Worm (Caenorhabditis elegans): ENCODE measurements around the gene col-153.

DNA sequence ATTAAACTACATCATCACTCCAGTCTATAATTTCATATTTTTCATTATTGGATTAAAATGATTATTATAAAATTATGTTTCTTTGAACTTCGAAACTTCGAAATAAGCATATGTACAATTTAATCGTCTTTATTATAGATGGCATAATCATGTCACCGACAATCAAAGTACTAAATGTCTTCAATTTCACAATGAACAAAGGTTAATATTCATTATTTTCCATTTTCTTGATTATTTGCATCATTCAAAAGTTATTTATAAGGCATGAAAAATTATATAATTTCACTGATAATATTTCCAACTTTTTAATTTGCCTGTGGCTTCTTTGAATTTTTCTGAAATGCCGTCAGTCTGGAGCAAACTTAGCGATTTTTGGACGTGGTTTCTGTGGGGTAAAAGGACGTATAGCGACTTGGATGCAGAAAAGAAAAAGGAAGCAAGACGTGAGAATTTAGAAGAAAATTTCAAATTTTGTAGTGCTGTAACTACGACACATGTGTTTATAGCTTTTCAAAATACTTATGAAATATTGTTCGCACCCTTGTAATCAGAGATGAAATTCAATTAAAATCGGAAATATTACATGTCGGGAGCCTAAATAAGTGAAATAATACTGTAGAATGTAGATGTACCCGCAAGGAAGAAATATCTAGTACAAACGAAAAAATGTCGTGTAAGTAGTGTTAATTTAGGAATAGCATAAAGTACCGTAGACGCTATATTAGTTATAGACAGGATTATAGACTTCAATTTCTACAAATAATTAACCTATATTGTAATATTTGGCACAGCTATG is 6.3 kb downstream of the col-153 start, which contains the start of gene F17C11.13:
- TF ChIP-seq somi-1 (GFP tag; optimal IDR thresholded peaks at IDR 0.05) (no peak), lsy-27 (tag; optimal IDR thresholded peaks at IDR 0.05; ENCODE audit: borderline replicate concordance, insufficient read depth) (no peak), dpl-1 (GFP tag; optimal IDR thresholded peaks at IDR 0.05) (no peak), efl-1 (GFP tag; optimal IDR thresholded peaks at IDR 0.05) (no peak), dox-1 (GFP tag; IDR thresholded peaks at IDR 0.05) (no peak), mcd-1 (GFP tag; IDR thresholded peaks at IDR 0.05) (no peak), ztf-3 (GFP tag; optimal IDR thresholded peaks at IDR 0.05) (no peak), let-607 (tag; optimal IDR thresholded peaks at IDR 0.05) (no peak), F39B2.1 (GFP tag; IDR thresholded peaks at IDR 0.05) (no peak)

Data from whole organism, young adult.